Fruit fly (Drosophila melanogaster) whole organism, embryonic: ENCODE measurements around the gene aos.

Source experiments
- Antp ChIP-seq: fragments of 200-800 bp; sonication (Bioruptor generic); optimal IDR thresholded peaks from 3 replicates; lab custom pipeline; 2016; ENCODE audit warnings: missing biosample characterization, missing genetic modification characterization
- Atf3 ChIP-seq: fragments of 200-800 bp; sonication (Bioruptor generic); optimal IDR thresholded peaks from 3 replicates; lab custom pipeline; 2016; ENCODE audit warnings: missing biosample characterization, missing genetic modification characterization
- Atf6 ChIP-seq: fragments of 200-800 bp; sonication (Bioruptor generic); IDR thresholded peaks from 2 replicates; pipeline ENCODE4 v1.3.6; 2022; ENCODE audit warnings: missing biosample characterization, missing genetic modification characterization
- C15 ChIP-seq: fragments of 200-800 bp; sonication (Bioruptor generic); IDR thresholded peaks from 3 replicates; pipeline ENCODE4 v1.3.6; 2022; ENCODE audit warnings: missing biosample characterization, missing genetic modification characterization
- CG11456 ChIP-seq: fragments of 200-800 bp; sonication (Bioruptor generic); IDR thresholded peaks from 3 replicates; pipeline ENCODE4 v1.3.6; 2022; ENCODE audit warnings: missing biosample characterization, missing genetic modification characterization
- CG12299 ChIP-seq: fragments of 200-800 bp; sonication (Bioruptor generic); optimal IDR thresholded peaks from 2 replicates; lab custom pipeline; 2018; ENCODE audit warnings: missing biosample characterization, mild to moderate bottlenecking, missing genetic modification characterization
- CG12659 ChIP-seq: fragments of 200-800 bp; sonication (Bioruptor generic); optimal IDR thresholded peaks from 3 replicates; lab custom pipeline; 2017; ENCODE audit warnings: mild to moderate bottlenecking, missing biosample characterization, missing genetic modification reagents, missing genetic modification characterization
- CG14860 ChIP-seq: fragments of 200-800 bp; sonication (Bioruptor generic); IDR thresholded peaks from 3 replicates; pipeline ENCODE4 v1.3.6; 2022; ENCODE audit warnings: missing biosample characterization, missing genetic modification characterization; ENCODE audit not compliant: partially characterized antibody
- CG1529 ChIP-seq: fragments of 200-800 bp; sonication (Bioruptor generic); optimal IDR thresholded peaks from 3 replicates; lab custom pipeline; 2018; ENCODE audit warnings: missing biosample characterization, missing genetic modification characterization
- CG15514 ChIP-seq: fragments of 200-800 bp; sonication (Bioruptor generic); optimal IDR thresholded peaks from 3 replicates; lab custom pipeline; 2017; ENCODE audit warnings: missing biosample characterization, missing genetic modification characterization, mild to moderate bottlenecking, moderate library complexity, missing genetic modification reagents
- CG1647 ChIP-seq: fragments of 200-800 bp; sonication (Bioruptor generic); optimal IDR thresholded peaks from 3 replicates; lab custom pipeline; 2016; ENCODE audit warnings: missing biosample characterization, missing genetic modification characterization
- CG16815 ChIP-seq: fragments of 200-800 bp; sonication (Bioruptor generic); optimal IDR thresholded peaks from 3 replicates; lab custom pipeline; 2017; ENCODE audit warnings: missing biosample characterization, mild to moderate bottlenecking, missing genetic modification characterization
- CG2712 ChIP-seq: fragments of 200-800 bp; optimal IDR thresholded peaks from 3 replicates; lab custom pipeline; 2019; ENCODE audit warnings: missing biosample characterization, mild to moderate bottlenecking, missing genetic modification characterization, moderate library complexity
- CG32772 ChIP-seq: fragments of 200-800 bp; sonication (Bioruptor generic); IDR thresholded peaks from 2 replicates; pipeline ENCODE4 v1.3.6; 2022; ENCODE audit warnings: missing biosample characterization, missing genetic modification characterization
- CG34224 ChIP-seq: fragments of 200-800 bp; sonication (Bioruptor generic); IDR thresholded peaks from 3 replicates; pipeline ENCODE4 v1.3.6; 2022; ENCODE audit warnings: missing biosample characterization, missing genetic modification characterization; ENCODE audit not compliant: partially characterized antibody
- CG8924 ChIP-seq: fragments of 200-800 bp; optimal IDR thresholded peaks from 3 replicates; lab custom pipeline; 2019; ENCODE audit warnings: missing biosample characterization, mild to moderate bottlenecking, missing genetic modification characterization, moderate library complexity
- CG9817 ChIP-seq: fragments of 200-800 bp; sonication (Bioruptor generic); optimal IDR thresholded peaks from 2 replicates; lab custom pipeline; 2018; ENCODE audit warnings: missing biosample characterization, mild to moderate bottlenecking, missing genetic modification characterization, moderate library complexity
- CTCF ChIP-seq: fragments of 200-800 bp; sonication (Bioruptor generic); optimal IDR thresholded peaks from 2 replicates; lab custom pipeline; 2017; ENCODE audit warnings: missing biosample characterization, mild to moderate bottlenecking, missing genetic modification characterization, moderate library complexity
- Dek ChIP-seq: fragments of 200-800 bp; sonication (Bioruptor generic); optimal IDR thresholded peaks from 3 replicates; lab custom pipeline; 2019; ENCODE audit warnings: missing biosample characterization, mild to moderate bottlenecking, missing genetic modification characterization, moderate library complexity
- GATAe ChIP-seq: fragments of 200-800 bp; sonication (Bioruptor generic); conservative IDR thresholded peaks from 2 replicates; pipeline ENCODE4 v1.3.6; 2022; ENCODE audit warnings: missing biosample characterization, missing genetic modification characterization
- HLH3B ChIP-seq: fragments of 200-800 bp; sonication (Bioruptor generic); IDR thresholded peaks from 2 replicates; pipeline ENCODE4 v1.3.6; 2022; ENCODE audit warnings: missing biosample characterization, missing genetic modification characterization
- HLH54F ChIP-seq: fragments of 200-800 bp; sonication (Bioruptor generic); optimal IDR thresholded peaks from 3 replicates; lab custom pipeline; 2016; ENCODE audit warnings: missing biosample characterization, missing genetic modification characterization
- Hey ChIP-seq: fragments of 200-800 bp; sonication (Bioruptor generic); optimal IDR thresholded peaks from 3 replicates; lab custom pipeline; 2018; ENCODE audit warnings: missing biosample characterization, mild to moderate bottlenecking, missing genetic modification characterization
- HmgZ ChIP-seq: fragments of 200-800 bp; sonication (Bioruptor generic); optimal IDR thresholded peaks from 2 replicates; lab custom pipeline; 2018; ENCODE audit warnings: missing biosample characterization, mild to moderate bottlenecking, missing genetic modification characterization
- Opbp ChIP-seq: fragments of 200-800 bp; sonication (Bioruptor generic); IDR thresholded peaks from 3 replicates; pipeline ENCODE4 v1.3.6; 2022; ENCODE audit warnings: missing biosample characterization, missing genetic modification characterization; ENCODE audit not compliant: partially characterized antibody
- Optix ChIP-seq: fragments of 200-800 bp; sonication (Bioruptor generic); IDR thresholded peaks from 3 replicates; pipeline ENCODE4 v1.3.6; 2022; ENCODE audit warnings: missing biosample characterization, missing genetic modification characterization
- Rx ChIP-seq: fragments of 200-800 bp; sonication (Bioruptor generic); IDR thresholded peaks from 2 replicates; pipeline ENCODE4 v1.3.6; 2022; ENCODE audit warnings: missing biosample characterization, missing genetic modification characterization
- Sox100B ChIP-seq: fragments of 200-800 bp; sonication (Bioruptor generic); optimal IDR thresholded peaks from 3 replicates; lab custom pipeline; 2018; ENCODE audit warnings: missing biosample characterization, mild to moderate bottlenecking, missing genetic modification characterization
- Xrp1 ChIP-seq: fragments of 200-800 bp; sonication (Bioruptor generic); IDR thresholded peaks from 2 replicates; pipeline ENCODE4 v1.3.6; 2022; ENCODE audit warnings: missing biosample characterization, missing genetic modification characterization
- amos ChIP-seq: fragments of 200-800 bp; sonication (Bioruptor generic); IDR thresholded peaks from 2 replicates; pipeline ENCODE4 v1.3.6; 2022; ENCODE audit warnings: missing biosample characterization, missing genetic modification characterization; ENCODE audit not compliant: partially characterized antibody
- bcd ChIP-seq: fragments of 200-800 bp; sonication (Bioruptor generic); optimal IDR thresholded peaks from 2 replicates; lab custom pipeline; 2017; ENCODE audit warnings: missing biosample characterization, mild to moderate bottlenecking, missing genetic modification characterization
- br ChIP-seq: fragments of >200 bp; optimal IDR thresholded peaks from 2 replicates; lab custom pipeline; 2017
- cas ChIP-seq: fragments of 200-800 bp; sonication (Bioruptor generic); IDR thresholded peaks from 2 replicates; pipeline ENCODE4 v1.3.6; 2022; ENCODE audit warnings: missing biosample characterization, missing genetic modification characterization
- chn ChIP-seq: fragments of 200-800 bp; sonication (Bioruptor generic); optimal IDR thresholded peaks from 2 replicates; lab custom pipeline; 2016; ENCODE audit warnings: missing biosample characterization, missing genetic modification characterization
- cwo ChIP-seq: fragments of 200-800 bp; sonication (Bioruptor generic); optimal IDR thresholded peaks from 3 replicates; lab custom pipeline; 2017; ENCODE audit warnings: missing biosample characterization, missing genetic modification characterization, mild to moderate bottlenecking, moderate library complexity, missing genetic modification reagents
- esg ChIP-seq: fragments of 200-800 bp; sonication (Bioruptor generic); conservative IDR thresholded peaks from 2 replicates; pipeline ENCODE4 v1.3.6; 2022; ENCODE audit warnings: missing biosample characterization, missing genetic modification characterization
- eve ChIP-seq, 2 experiments: fragments of >200 bp; optimal IDR thresholded peaks; 2 replicates each; lab custom pipeline; 2017; ENCODE audit warnings: missing biosample characterization in 2 of 2, missing genetic modification characterization in 2 of 2
- eyg ChIP-seq: fragments of 200-800 bp; sonication (Bioruptor generic); optimal IDR thresholded peaks from 3 replicates; lab custom pipeline; 2016; ENCODE audit warnings: missing biosample characterization, missing genetic modification characterization
- gcm2 ChIP-seq: fragments of 200-800 bp; sonication (Bioruptor generic); optimal IDR thresholded peaks from 2 replicates; lab custom pipeline; 2016; ENCODE audit warnings: missing biosample characterization, missing genetic modification characterization
- gt ChIP-seq: fragments of 200-800 bp; sonication (Bioruptor generic); IDR thresholded peaks from 2 replicates; pipeline ENCODE4 v1.3.6; 2022; ENCODE audit warnings: missing biosample characterization, missing genetic modification characterization
- lilli ChIP-seq: fragments of 200-800 bp; sonication (Bioruptor generic); optimal IDR thresholded peaks from 3 replicates; lab custom pipeline; 2016; ENCODE audit warnings: missing biosample characterization, missing genetic modification characterization
- mam ChIP-seq: fragments of 200-800 bp; sonication (Bioruptor generic); optimal IDR thresholded peaks from 3 replicates; lab custom pipeline; 2016; ENCODE audit warnings: missing biosample characterization, missing genetic modification characterization
- nerfin-1 ChIP-seq: fragments of 200-800 bp; sonication (Bioruptor generic); optimal IDR thresholded peaks from 3 replicates; lab custom pipeline; 2019; ENCODE audit warnings: missing biosample characterization, mild to moderate bottlenecking, missing genetic modification characterization, moderate library complexity
- peb ChIP-seq: fragments of 200-800 bp; sonication (Bioruptor generic); IDR thresholded peaks from 2 replicates; pipeline ENCODE4 v1.3.6; 2022; ENCODE audit warnings: missing biosample characterization, missing genetic modification characterization
- sc ChIP-seq, 3 experiments: fragments of >200 bp in 2 of 3; fragments of 200-800 bp in 1 of 3; sonication (Bioruptor generic) in 1 of 3; optimal IDR thresholded peaks; 2 replicates in 2 of 3; 3 replicates in 1 of 3; lab custom pipeline; 2017; ENCODE audit warnings: mild to moderate bottlenecking in 1 of 3, missing biosample characterization in 1 of 3, missing genetic modification characterization in 1 of 3, missing genetic modification reagents in 1 of 3
- stwl ChIP-seq: fragments of 200-800 bp; sonication (Bioruptor generic); optimal IDR thresholded peaks from 3 replicates; lab custom pipeline; 2018; ENCODE audit warnings: missing biosample characterization, mild to moderate bottlenecking, missing genetic modification characterization, moderate library complexity
- wor ChIP-seq: fragments of 200-800 bp; sonication (Bioruptor generic); IDR thresholded peaks from 2 replicates; pipeline ENCODE4 v1.3.6; 2022; ENCODE audit warnings: missing biosample characterization, missing genetic modification characterization
- zen2 ChIP-seq: fragments of 200-800 bp; sonication (Bioruptor generic); IDR thresholded peaks from 3 replicates; pipeline ENCODE4 v1.3.6; 2022; ENCODE audit warnings: missing biosample characterization, missing genetic modification characterization; ENCODE audit not compliant: partially characterized antibody
- zf30C ChIP-seq: fragments of 200-800 bp; sonication (Bioruptor generic); optimal IDR thresholded peaks from 3 replicates; lab custom pipeline; 2018; ENCODE audit warnings: missing biosample characterization, mild to moderate bottlenecking, missing genetic modification characterization

aos gene

DNA sequence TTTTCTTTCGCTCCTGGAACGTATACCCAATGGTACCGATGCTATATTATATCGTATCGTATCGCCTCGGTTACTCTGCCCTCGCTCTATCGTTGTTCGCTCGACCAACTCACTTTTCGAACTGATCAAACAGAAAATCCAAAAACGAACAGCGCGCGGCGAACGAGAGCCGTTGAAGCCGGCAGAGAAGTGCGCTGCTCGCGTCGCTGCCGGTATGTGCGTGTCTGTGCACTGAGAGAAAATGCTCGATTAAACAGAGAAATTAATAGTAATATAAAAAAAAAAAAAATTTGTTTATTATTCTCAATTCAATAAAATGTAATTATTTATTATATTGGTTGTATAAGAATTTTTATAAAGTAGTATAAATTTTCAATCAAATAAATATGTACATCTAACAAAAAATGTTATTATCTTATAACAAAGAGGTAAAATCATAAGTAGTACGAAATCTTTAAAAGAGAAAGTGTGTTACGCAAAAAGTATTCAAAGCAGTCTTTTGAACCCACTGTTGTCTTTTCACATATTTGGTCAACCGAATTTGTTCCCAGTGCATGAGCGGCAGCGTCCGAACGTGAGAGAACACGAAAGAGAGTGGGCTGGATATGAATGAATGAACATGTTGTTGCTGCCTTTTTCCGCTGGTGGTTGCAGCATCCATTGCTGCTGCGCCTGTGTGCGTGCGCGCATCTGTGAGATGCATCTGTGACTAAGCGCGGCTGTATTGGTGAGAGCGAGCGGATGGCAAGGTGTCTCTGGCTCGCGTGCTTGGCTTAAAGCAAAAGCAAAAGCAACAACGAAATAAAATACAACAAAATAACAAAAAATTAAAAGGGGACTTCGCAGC lies at the start of gene aos (continued):
- peak; percentile 6 for TF ChIP-seq HmgZ
- TF ChIP-seq Xrp1 (GFP tag; lab: Robert Waterston, UW): peak; percentile 93
- TF ChIP-seq zen2 (GFP tag; lab: Robert Waterston, UW): no peak
- TF ChIP-seq CG34224 (GFP tag; lab: Robert Waterston, UW): no peak
- peak; percentile 83 for TF ChIP-seq Dek (tag; lab: Kevin White, UChicago)
- no peak for TF ChIP-seq CG14860 (GFP tag; lab: Robert Waterston, UW)
- TF ChIP-seq bcd (GFP tag; lab: Kevin White, UChicago): peak; percentile 85
- peak; percentile 46; the same call in 1 of the 2 replicates for TF ChIP-seq amos (GFP tag; lab: Robert Waterston, UW)
- TF ChIP-seq esg (GFP tag; lab: Robert Waterston, UW): peak; percentile 80
- peak; percentile 36; the same call in 2 of the 3 replicates for TF ChIP-seq CG11456 (GFP tag; lab: Robert Waterston, UW)
- TF ChIP-seq CG1647 (GFP tag; lab: Kevin White, UChicago): peak; percentile 37
- peak; percentile 73 for TF ChIP-seq wor (GFP tag; lab: Robert Waterston, UW)
- no peak for TF ChIP-seq gcm2 (GFP tag; lab: Kevin White, UChicago)
- peak; percentile 55 for TF ChIP-seq chn (GFP tag; lab: Kevin White, UChicago)
- peak in 1 of 2 experiments; percentile 95 for TF ChIP-seq eve (GFP tag; optimal IDR thresholded peaks at IDR 0.05; lab: Kevin White, UChicago)
- TF ChIP-seq CG15514 (GFP tag; lab: Kevin White, UChicago): peak; percentile 56
- peak; percentile 97 for TF ChIP-seq zf30C (GFP tag; lab: Kevin White, UChicago)
- TF ChIP-seq eyg (GFP tag; lab: Kevin White, UChicago): no peak
- peak; percentile 81 for TF ChIP-seq HLH3B (GFP tag; lab: Robert Waterston, UW)
- peak; percentile 70 for TF ChIP-seq CG12299 (tag; lab: Kevin White, UChicago)
- peak; percentile 96 for TF ChIP-seq CG12659 (GFP tag; lab: Kevin White, UChicago)
- TF ChIP-seq gt: peak; percentile 56; the same call in 1 of the 2 replicates
- TF ChIP-seq nerfin-1 (tag; lab: Kevin White, UChicago): peak; percentile 84
- peak; percentile 75 for TF ChIP-seq CG9817 (tag; lab: Kevin White, UChicago)
- TF ChIP-seq Atf3: peak; percentile 59
- TF ChIP-seq Rx (GFP tag; lab: Robert Waterston, UW): peak; percentile 61
- TF ChIP-seq br: no peak
- peak; percentile 42 for TF ChIP-seq CTCF (GFP tag; lab: Kevin White, UChicago)
- no peak for TF ChIP-seq stwl (tag; lab: Kevin White, UChicago)
- peak; percentile 57 for TF ChIP-seq Antp
- peak; percentile 23; the same call in 1 of the 2 replicates for TF ChIP-seq peb
- TF ChIP-seq HLH54F (GFP tag; lab: Kevin White, UChicago): peak; percentile 43
- peak; percentile 79 for TF ChIP-seq Atf6 (GFP tag; lab: Robert Waterston, UW)
- TF ChIP-seq Optix: peak; percentile 74; the same call in 2 of the 3 replicates
- peak; percentile 72 for TF ChIP-seq CG1529 (GFP tag; lab: Kevin White, UChicago)
- peak; percentile 90 for TF ChIP-seq CG16815
- TF ChIP-seq sc (optimal IDR thresholded peaks at IDR 0.05; lab: Kevin White, UChicago): no peak
- peak; percentile 94 for TF ChIP-seq sc (GFP tag; optimal IDR thresholded peaks at IDR 0.05; lab: Kevin White, UChicago)
- peak; percentile 47; the same call in 1 of the 2 replicates for TF ChIP-seq cas (GFP tag; lab: Robert Waterston, UW)
- no peak for TF ChIP-seq C15 (GFP tag; lab: Robert Waterston, UW)
- TF ChIP-seq Hey (tag; lab: Kevin White, UChicago): no peak
- peak; percentile 69 for TF ChIP-seq lilli (GFP tag; lab: Kevin White, UChicago)
- TF ChIP-seq mam (GFP tag; lab: Kevin White, UChicago): peak; percentile 3
- peak; percentile 80 for TF ChIP-seq CG32772 (GFP tag; lab: Robert Waterston, UW)
- 0 out of 3 replicates have a peak, but pooled peaks have one; percentile 50 for TF ChIP-seq Opbp (GFP tag; lab: Robert Waterston, UW)
- TF ChIP-seq CG2712 (tag; lab: Kevin White, UChicago): peak; percentile 98
- TF ChIP-seq cwo (GFP tag; lab: Kevin White, UChicago): peak; percentile 76
- TF ChIP-seq CG8924 (tag; lab: Kevin White, UChicago): peak; percentile 97
- TF ChIP-seq GATAe (GFP tag; lab: Robert Waterston, UW): no peak
- TF ChIP-seq Sox100B (GFP tag; lab: Kevin White, UChicago): peak; percentile 99
